Fruit fly (Drosophila melanogaster) whole organism, prepupa: ENCODE measurements around the gene shams.

Experiments
- CG16779 ChIP-seq: fragments of 200-800 bp; sonication (Bioruptor generic); optimal IDR thresholded peaks from 3 replicates; lab custom pipeline; 2017; ENCODE audit warnings: missing biosample characterization, mild to moderate bottlenecking, missing genetic modification characterization
- Ets96B ChIP-seq: fragments of 200-800 bp; optimal IDR thresholded peaks from 2 replicates; lab custom pipeline; 2019; ENCODE audit warnings: missing biosample characterization, mild to moderate bottlenecking, missing genetic modification characterization, moderate library complexity

DNA sequence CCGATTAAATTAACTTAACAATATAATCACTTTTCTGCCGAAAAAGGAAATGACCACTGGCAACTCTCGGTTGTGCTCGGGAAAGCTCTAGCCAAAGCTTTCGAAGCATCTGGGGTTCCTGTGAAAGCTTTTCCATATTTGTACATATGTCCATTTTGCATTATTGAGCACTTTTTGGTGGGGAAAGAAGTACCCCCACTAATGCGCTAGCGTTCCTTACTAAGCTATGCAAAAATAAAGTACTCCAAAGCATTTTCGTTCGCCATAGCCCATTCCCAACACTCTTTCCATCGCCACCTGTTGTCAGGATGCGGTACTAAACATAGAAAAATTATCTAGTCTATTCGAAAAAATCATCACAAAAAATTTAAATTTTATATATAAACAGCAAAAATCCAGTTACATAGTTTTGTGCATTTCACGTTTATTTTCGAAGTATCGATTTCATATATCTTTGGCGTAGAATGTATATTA is 38.1 kb upstream of the shams start, which contains the start of gene Nepl16:
- TF ChIP-seq CG16779 (tag; lab: Kevin White, UChicago): no peak
- no peak for TF ChIP-seq Ets96B (tag; lab: Kevin White, UChicago)
